Worm (Caenorhabditis elegans) whole organism, early embryonic: ENCODE measurements around the gene T23D5.3.

Source experiments
- B0310.2 ChIP-seq: sonication (generic microtip); optimal IDR thresholded peaks from 2 replicates; lab custom pipeline; 2016; ENCODE audit warnings: mild to moderate bottlenecking, missing genetic modification characterization, missing compliant biosample characterization
- F13C5.2 ChIP-seq: sonication (generic microtip); optimal IDR thresholded peaks from 2 replicates; lab custom pipeline; 2017; ENCODE audit warnings: mild to moderate bottlenecking, missing genetic modification characterization, inconsistent platforms, missing compliant biosample characterization
- aly-1 ChIP-seq: sonication (generic microtip); optimal IDR thresholded peaks from 2 replicates; lab custom pipeline; 2016; ENCODE audit warnings: missing genetic modification characterization, missing compliant biosample characterization
- ama-1 ChIP-seq: fragments of 150-350 bp; optimal IDR thresholded peaks from 2 replicates; lab custom pipeline; 2014
- ceh-36 ChIP-seq: sonication (generic microtip); optimal IDR thresholded peaks from 2 replicates; lab custom pipeline; 2016; ENCODE audit warnings: missing genetic modification characterization, inconsistent platforms, missing compliant biosample characterization
- ets-7 ChIP-seq: sonication (generic microtip); optimal IDR thresholded peaks from 2 replicates; lab custom pipeline; 2016; ENCODE audit warnings: missing genotype, missing genetic modification characterization, missing compliant biosample characterization
- flt-1 ChIP-seq: fragments of 200-800 bp; sonication (Bioruptor generic); IDR thresholded peaks from 2 replicates; pipeline ENCODE4 v1.3.6; 2022; ENCODE audit warnings: missing genetic modification characterization, missing compliant biosample characterization
- hmbx-1 ChIP-seq: sonication (generic microtip); optimal IDR thresholded peaks from 2 replicates; lab custom pipeline; 2016; ENCODE audit warnings: mild to moderate bottlenecking, missing genetic modification characterization, missing compliant biosample characterization
- scrt-1 ChIP-seq: fragments of 200-800 bp; sonication (Bioruptor generic); IDR thresholded peaks from 2 replicates; pipeline ENCODE4 v1.3.6; 2022; ENCODE audit warnings: missing genetic modification characterization, missing compliant biosample characterization
- tbx-11 ChIP-seq: fragments of 200-800 bp; sonication (Bioruptor generic); IDR thresholded peaks from 2 replicates; pipeline ENCODE4 v1.3.6; 2022; ENCODE audit warnings: missing genetic modification characterization, missing compliant biosample characterization
- tbx-37 ChIP-seq: fragments of 200-800 bp; sonication (Bioruptor generic); conservative IDR thresholded peaks from 2 replicates; pipeline ENCODE4 v1.3.6; 2022; ENCODE audit warnings: missing genetic modification reagents, missing genetic modification characterization, missing compliant biosample characterization
- tra-4 ChIP-seq: sonication (generic microtip); optimal IDR thresholded peaks from 2 replicates; lab custom pipeline; 2017; ENCODE audit warnings: missing genetic modification characterization, missing compliant biosample characterization

DNA sequence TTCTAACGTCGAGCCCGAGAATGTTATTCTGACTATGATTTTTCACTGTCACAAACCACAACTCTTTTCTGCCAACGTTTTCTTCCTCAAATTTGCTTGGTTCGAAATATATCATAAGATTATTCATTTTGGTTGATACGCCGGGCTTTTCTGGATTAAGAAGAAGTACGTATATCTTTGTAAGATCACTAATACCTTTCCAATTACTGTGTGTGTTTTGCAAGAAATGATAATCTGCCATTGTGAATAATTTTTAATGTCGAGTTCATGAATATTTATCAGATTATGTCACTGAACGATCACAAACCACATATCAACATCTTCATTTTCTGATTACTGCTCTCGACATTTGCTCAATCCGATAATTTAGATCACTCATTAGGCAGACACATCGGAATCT, 47.9 kb downstream of the T23D5.3 start, which contains the start of gene nhr-196:
- no peak for TF ChIP-seq tra-4 (tag; lab: Kevin White, UChicago)
- no peak for TF ChIP-seq ama-1
- no peak for TF ChIP-seq F13C5.2 (tag; lab: Kevin White, UChicago)
- TF ChIP-seq flt-1 (GFP tag; lab: Robert Waterston, UW): no peak
- TF ChIP-seq tbx-11 (GFP tag; lab: Robert Waterston, UW): no peak
- no peak for TF ChIP-seq ets-7
- no peak for TF ChIP-seq aly-1
- no peak for TF ChIP-seq scrt-1
- TF ChIP-seq hmbx-1: no peak
- no peak for TF ChIP-seq B0310.2
- TF ChIP-seq tbx-37 (GFP tag; lab: Robert Waterston, UW): no peak
- no peak for TF ChIP-seq ceh-36 (tag; lab: Kevin White, UChicago)
